Worm (Caenorhabditis elegans) whole organism, L3 larva: Measurements from ENCODE around the gene F17E9.3.
A peak's percentile ranks its signal among the peaks of the same experiment; 100 is the strongest.

Experiments
- R02D3.7 ChIP-seq: fragments of 150-350 bp; optimal IDR thresholded peaks from 2 replicates; lab custom pipeline; 2014; ENCODE audit warnings: missing biosample characterization, missing genetic modification characterization
- ZK546.5 ChIP-seq: sonication (generic microtip); optimal IDR thresholded peaks from 2 replicates; lab custom pipeline; 2017; ENCODE audit warnings: missing biosample characterization, missing genetic modification characterization
- ceh-16 ChIP-seq: sonication (generic microtip); optimal IDR thresholded peaks from 2 replicates; lab custom pipeline; 2017; ENCODE audit warnings: missing biosample characterization, missing genetic modification characterization
- ceh-28 ChIP-seq: fragments of 150-350 bp; optimal IDR thresholded peaks from 2 replicates; lab custom pipeline; 2014; ENCODE audit warnings: missing biosample characterization, missing genetic modification reagents, missing genetic modification characterization
- ceh-82 ChIP-seq: fragments of 150-350 bp; optimal IDR thresholded peaks from 2 replicates; lab custom pipeline; 2014; ENCODE audit warnings: missing biosample characterization, missing genetic modification characterization
- daf-12 ChIP-seq: fragments of 150-350 bp; optimal IDR thresholded peaks from 2 replicates; lab custom pipeline; 2014; ENCODE audit warnings: missing biosample characterization, missing genetic modification reagents, missing genetic modification characterization
- egl-27 ChIP-seq: sonication (generic microtip); optimal IDR thresholded peaks from 4 replicates; lab custom pipeline; 2017; ENCODE audit warnings: missing biosample characterization, missing genetic modification reagents, missing genetic modification characterization
- egl-5 ChIP-seq: fragments of 150-350 bp; optimal IDR thresholded peaks from 2 replicates; lab custom pipeline; 2017; ENCODE audit warnings: missing biosample characterization, missing genetic modification reagents, missing genetic modification characterization, inconsistent platforms
- elt-1 ChIP-seq: fragments of 150-350 bp; optimal IDR thresholded peaks from 2 replicates; lab custom pipeline; 2014; ENCODE audit warnings: missing biosample characterization, missing genetic modification characterization
- elt-2 ChIP-seq: sonication (generic microtip); optimal IDR thresholded peaks from 2 replicates; lab custom pipeline; 2016; ENCODE audit warnings: missing genetic modification reagents, mild to moderate bottlenecking, missing genetic modification characterization, missing compliant biosample characterization
- elt-3 ChIP-seq, 3 experiments: fragments of 150-350 bp in 1 of 3; sonication (generic microtip) in 2 of 3; optimal IDR thresholded peaks; 2 replicates in 2 of 3; 4 replicates in 1 of 3; lab custom pipeline; 2014 to 2017; ENCODE audit warnings: missing biosample characterization in 3 of 3, missing genetic modification characterization in 3 of 3
- eor-1 ChIP-seq, 2 experiments: fragments of 150-350 bp; optimal IDR thresholded peaks; 2 replicates each; lab custom pipeline; 2014 to 2018; ENCODE audit warnings: missing biosample characterization in 2 of 2, missing genetic modification characterization in 2 of 2
- fkh-10 ChIP-seq: sonication (generic microtip); optimal IDR thresholded peaks from 2 replicates; lab custom pipeline; 2017; ENCODE audit warnings: missing biosample characterization, missing genetic modification reagents, missing genetic modification characterization
- fkh-2 ChIP-seq: fragments of 150-350 bp; optimal IDR thresholded peaks from 2 replicates; lab custom pipeline; 2014; ENCODE audit warnings: missing biosample characterization, missing genetic modification reagents, missing genetic modification characterization
- fos-1 ChIP-seq: fragments of 150-350 bp; optimal IDR thresholded peaks from 2 replicates; lab custom pipeline; 2014; ENCODE audit warnings: missing biosample characterization, missing genetic modification characterization
- hmg-11 ChIP-seq: sonication (generic microtip); optimal IDR thresholded peaks from 2 replicates; lab custom pipeline; 2016; ENCODE audit warnings: missing genetic modification characterization, missing compliant biosample characterization
- jun-1 ChIP-seq: fragments of 150-350 bp; optimal IDR thresholded peaks from 2 replicates; lab custom pipeline; 2014; ENCODE audit warnings: missing biosample characterization, missing genetic modification reagents, missing genetic modification characterization
- lin-15B ChIP-seq: fragments of 150-350 bp; optimal IDR thresholded peaks from 2 replicates; lab custom pipeline; 2014; ENCODE audit warnings: missing biosample characterization, missing genetic modification characterization
- lin-39 ChIP-seq: fragments of 150-350 bp; optimal IDR thresholded peaks from 2 replicates; lab custom pipeline; 2018; ENCODE audit warnings: missing biosample characterization, missing genetic modification reagents, missing genetic modification characterization
- lsy-12 ChIP-seq: sonication (generic microtip); optimal IDR thresholded peaks from 2 replicates; lab custom pipeline; 2016; ENCODE audit warnings: mild to moderate bottlenecking, missing genetic modification characterization, missing compliant biosample characterization
- mdl-1 ChIP-seq: fragments of 150-350 bp; optimal IDR thresholded peaks from 2 replicates; lab custom pipeline; 2014; ENCODE audit warnings: missing biosample characterization, missing genetic modification characterization
- mml-1 ChIP-seq: fragments of 150-350 bp; sonication (generic microtip); optimal IDR thresholded peaks from 3 replicates; lab custom pipeline; 2014; ENCODE audit warnings: missing biosample characterization, missing genetic modification characterization
- nfya-1 ChIP-seq: sonication (generic microtip); optimal IDR thresholded peaks from 2 replicates; lab custom pipeline; 2017; ENCODE audit warnings: missing genetic modification characterization, mild to moderate bottlenecking, missing compliant biosample characterization, antibody characterized with exemption, moderate library complexity; ENCODE audit not compliant: insufficient read depth
- nhr-11 ChIP-seq: fragments of 150-350 bp; optimal IDR thresholded peaks from 2 replicates; lab custom pipeline; 2014; ENCODE audit warnings: missing biosample characterization, missing genetic modification characterization
- nhr-12 ChIP-seq: fragments of 150-350 bp; optimal IDR thresholded peaks from 2 replicates; lab custom pipeline; 2014; ENCODE audit warnings: missing biosample characterization, missing genetic modification characterization
- nhr-23 ChIP-seq: fragments of 150-350 bp; optimal IDR thresholded peaks from 2 replicates; lab custom pipeline; 2014; ENCODE audit warnings: missing biosample characterization, missing genetic modification reagents, missing genetic modification characterization
- nhr-237 ChIP-seq: fragments of 150-350 bp; optimal IDR thresholded peaks from 2 replicates; lab custom pipeline; 2014; ENCODE audit warnings: missing biosample characterization, missing genetic modification characterization
- nhr-25 ChIP-seq: sonication (generic microtip); optimal IDR thresholded peaks from 2 replicates; lab custom pipeline; 2017; ENCODE audit warnings: missing biosample characterization, missing genetic modification characterization
- nhr-28 ChIP-seq: fragments of 150-350 bp; optimal IDR thresholded peaks from 2 replicates; lab custom pipeline; 2014; ENCODE audit warnings: missing biosample characterization, missing genetic modification characterization
- nhr-43 ChIP-seq: sonication (generic microtip); optimal IDR thresholded peaks from 2 replicates; lab custom pipeline; 2016; ENCODE audit warnings: mild to moderate bottlenecking, missing genetic modification characterization, missing compliant biosample characterization; ENCODE audit not compliant: poor library complexity, severe bottlenecking
- nhr-76 ChIP-seq: fragments of 150-350 bp; sonication (generic microtip); optimal IDR thresholded peaks from 5 replicates; lab custom pipeline; 2014; ENCODE audit warnings: missing biosample characterization, missing genetic modification characterization
- nhr-77 ChIP-seq: fragments of 150-350 bp; optimal IDR thresholded peaks from 2 replicates; lab custom pipeline; 2014; ENCODE audit warnings: missing biosample characterization, missing genetic modification characterization
- pha-4 ChIP-seq: fragments of 150-350 bp; optimal IDR thresholded peaks from 2 replicates; lab custom pipeline; 2014; ENCODE audit warnings: missing biosample characterization, missing genetic modification reagents, missing genetic modification characterization
- pqm-1 ChIP-seq: fragments of 150-350 bp; optimal IDR thresholded peaks from 2 replicates; lab custom pipeline; 2017; ENCODE audit warnings: missing biosample characterization, missing genetic modification characterization, inconsistent platforms
- skn-1 ChIP-seq: fragments of 150-350 bp; optimal IDR thresholded peaks from 2 replicates; lab custom pipeline; 2014; ENCODE audit warnings: missing biosample characterization, missing genetic modification characterization
- snpc-4 ChIP-seq: fragments of 150-350 bp; optimal IDR thresholded peaks from 2 replicates; lab custom pipeline; 2014; ENCODE audit warnings: missing biosample characterization, missing genetic modification characterization
- tbx-2 ChIP-seq: sonication (generic microtip); optimal IDR thresholded peaks from 2 replicates; lab custom pipeline; 2016; ENCODE audit warnings: mild to moderate bottlenecking, missing genetic modification characterization, missing compliant biosample characterization
- unc-62 ChIP-seq: fragments of 150-350 bp; sonication (generic microtip); optimal IDR thresholded peaks from 4 replicates; lab custom pipeline; 2014; ENCODE audit warnings: missing biosample characterization, missing genetic modification reagents, missing genetic modification characterization
- zag-1 ChIP-seq: fragments of 150-350 bp; optimal IDR thresholded peaks from 2 replicates; lab custom pipeline; 2014; ENCODE audit warnings: missing biosample characterization, missing genetic modification characterization
- ztf-11 ChIP-seq: fragments of 150-350 bp; optimal IDR thresholded peaks from 2 replicates; lab custom pipeline; 2014; ENCODE audit warnings: missing biosample characterization, missing genetic modification characterization

The F17E9.3 gene

ce11 chrIV:8379278-8379677 lies 24.6 kb downstream of the F17E9.3 start, which contains the start of gene nap-1 (continued):
- TF ChIP-seq lin-15B (tag; lab: Kevin White, UChicago) (peak; percentile 82), nhr-28 (no peak), ceh-28 (tag; lab: Kevin White, UChicago) (peak; percentile 39), pqm-1 (tag; lab: Kevin White, UChicago) (peak; percentile 43), lin-39 (tag; lab: Kevin White, UChicago) (peak; percentile 84), hmg-11 (tag; lab: Kevin White, UChicago) (peak; percentile 68), nhr-25 (tag; lab: Kevin White, UChicago) (peak; percentile 47)
- TF ChIP-seq, all 47 proteins: peak for 18

DNA sequence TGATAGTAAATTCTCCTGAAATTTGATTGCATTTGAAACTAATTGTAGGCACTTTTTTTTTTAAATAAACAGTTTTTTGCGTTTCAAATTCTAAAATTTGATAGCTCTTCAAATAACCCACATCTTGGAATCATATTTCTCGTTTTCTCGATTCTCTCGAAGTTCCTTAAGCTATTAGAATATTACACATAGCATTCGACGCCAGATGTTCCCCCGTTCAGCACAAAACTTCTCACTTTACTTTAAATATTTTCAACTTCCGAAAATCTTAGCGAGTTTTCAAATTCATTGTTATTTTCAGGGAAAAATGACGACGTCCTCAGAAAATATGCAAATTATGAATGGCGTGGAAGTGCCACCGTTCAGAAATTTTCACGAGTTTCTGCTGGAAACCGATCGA lies 25.0 kb downstream of the F17E9.3 start, which contains the start of gene praf-3:
TSS of gene praf-3 (plus strand) at position 301 of the 400 bp plus-strand sequence.
- TF ChIP-seq fkh-2 (tag; lab: Kevin White, UChicago) (no peak), nhr-11 (tag; lab: Kevin White, UChicago) (no peak), R02D3.7 (tag; lab: Kevin White, UChicago) (no peak), elt-3 (tag; optimal IDR thresholded peaks at IDR 0.05; lab: Kevin White, UChicago) (no peak), skn-1 (tag; lab: Kevin White, UChicago) (no peak), zag-1 (no peak), nhr-76 (no peak), eor-1 (tag; optimal IDR thresholded peaks at IDR 0.05; lab: Kevin White, UChicago) (no peak)
- TF ChIP-seq, all 47 proteins: peak for 0

DNA sequence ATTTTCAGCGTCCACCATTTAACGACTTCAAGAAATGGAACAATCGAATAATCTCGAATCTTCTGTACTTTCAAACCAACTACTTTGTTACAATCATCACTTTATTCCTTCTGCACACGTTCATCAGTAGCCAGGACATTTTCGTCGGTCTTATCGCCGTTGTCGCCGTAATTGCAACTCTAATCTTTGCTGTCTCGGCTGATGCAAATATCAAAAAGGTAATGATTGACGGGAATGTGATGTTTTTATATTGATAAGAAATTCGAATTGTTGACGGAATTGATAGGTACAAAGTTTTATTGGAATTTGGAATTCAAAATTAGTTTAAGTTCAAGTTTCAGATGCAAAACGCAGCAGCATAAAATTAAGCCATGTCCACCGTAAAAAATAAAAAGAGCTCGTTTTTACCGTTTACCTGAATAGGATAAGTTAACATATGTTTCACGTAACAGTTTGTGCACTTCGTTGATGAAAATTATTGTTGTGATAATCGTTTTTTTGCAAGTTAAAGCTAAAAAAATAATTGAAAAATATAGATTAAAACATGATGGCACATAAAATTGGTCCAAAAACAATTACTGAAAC lies 25.7 kb downstream of the F17E9.3 start:
- TF ChIP-seq ztf-11 (tag; lab: Kevin White, UChicago) (no peak), jun-1 (tag; lab: Kevin White, UChicago) (peak; percentile 32), tbx-2 (tag; lab: Kevin White, UChicago) (no peak), nhr-23 (tag; lab: Kevin White, UChicago) (no peak), unc-62 (GFP tag; lab: Kevin White, UChicago) (no peak), lin-39 (tag; lab: Kevin White, UChicago) (no peak), ceh-82 (tag; lab: Kevin White, UChicago) (no peak), snpc-4 (tag; lab: Kevin White, UChicago) (no peak), ceh-16 (tag; lab: Kevin White, UChicago) (no peak), fos-1 (tag; lab: Kevin White, UChicago) (no peak), eor-1 (tag; optimal IDR thresholded peaks at IDR 0.05; lab: Kevin White, UChicago) (no peak), R02D3.7 (tag; lab: Kevin White, UChicago) (no peak), elt-2 (peak; percentile 97), ZK546.5 (tag; lab: Kevin White, UChicago) (no peak), skn-1 (tag; lab: Kevin White, UChicago) (no peak), pha-4 (peak; percentile 59), pqm-1 (tag; lab: Kevin White, UChicago) (peak; percentile 89)

DNA sequence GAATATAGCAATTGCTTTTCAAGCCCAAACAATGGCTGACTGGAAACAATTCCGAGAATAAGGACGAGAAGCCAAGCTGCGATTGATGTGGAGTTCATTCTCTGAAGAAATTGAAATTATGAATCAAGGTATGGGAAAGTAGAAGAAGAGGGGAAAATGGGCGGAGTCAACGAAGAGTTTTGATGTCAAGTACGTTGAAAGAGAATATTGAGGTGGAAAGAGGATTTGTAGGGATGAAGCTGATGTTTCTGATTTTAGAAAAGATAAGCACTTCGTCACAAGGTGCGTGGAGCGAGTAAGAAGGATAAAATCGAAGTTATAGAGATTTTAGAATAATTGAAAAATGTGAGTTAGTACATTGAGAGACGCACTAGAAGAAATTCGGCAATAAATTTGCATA lies 28.0 kb downstream of the F17E9.3 start, which contains the start of gene D2096.9:
TSS of gene D2096.9 (minus strand) at position 101 of the 400 bp plus-strand sequence.
- TF ChIP-seq nfya-1 (tag; lab: Kevin White, UChicago) = no peak
- no peak for TF ChIP-seq nhr-77
- no peak for TF ChIP-seq egl-27 (tag; lab: Kevin White, UChicago)
- TF ChIP-seq mdl-1 (tag; lab: Kevin White, UChicago) = no peak
- no peak for TF ChIP-seq nhr-76
- no peak for TF ChIP-seq nhr-43 (tag; lab: Kevin White, UChicago)
- no peak for TF ChIP-seq skn-1 (tag; lab: Kevin White, UChicago)
- no peak for TF ChIP-seq elt-2
- TF ChIP-seq, all 47 proteins: peak for 0

- TF ChIP-seq nhr-28 = no peak
- TF ChIP-seq elt-1 = no peak
- no peak for TF ChIP-seq egl-27 (tag; lab: Kevin White, UChicago)
- TF ChIP-seq egl-5 (tag; lab: Kevin White, UChicago) = no peak
- no peak for TF ChIP-seq zag-1
- no peak for TF ChIP-seq lsy-12 (tag; lab: Kevin White, UChicago)
- no peak for TF ChIP-seq snpc-4 (tag; lab: Kevin White, UChicago)
- no peak for TF ChIP-seq fkh-10 (GFP tag; lab: Kevin White, UChicago)
- TF ChIP-seq hmg-11 (tag; lab: Kevin White, UChicago) = no peak
- no peak for TF ChIP-seq unc-62 (GFP tag; lab: Kevin White, UChicago)
- TF ChIP-seq mml-1 (tag; lab: Kevin White, UChicago) = no peak
- no peak for TF ChIP-seq daf-12 (tag; lab: Kevin White, UChicago)
- no peak for TF ChIP-seq eor-1 (tag; optimal IDR thresholded peaks at IDR 0.05; lab: Kevin White, UChicago)
- no peak for TF ChIP-seq pqm-1 (tag; lab: Kevin White, UChicago)
- TF ChIP-seq nhr-12 (tag; lab: Kevin White, UChicago) = no peak
- TF ChIP-seq nhr-11 (tag; lab: Kevin White, UChicago) = no peak
- no peak for TF ChIP-seq elt-2
- no peak for TF ChIP-seq skn-1 (tag; lab: Kevin White, UChicago)
- no peak for TF ChIP-seq nhr-237
- no peak for TF ChIP-seq ceh-16 (tag; lab: Kevin White, UChicago)
Measured at ce11 chrIV:8384737-8385136, 30.1 kb downstream of the F17E9.3 start.
